Worm (Caenorhabditis elegans) whole organism, late embryonic: ENCODE data around the gene C48B4.11.

Experiments
- C08G9.2 ChIP-seq: sonication (generic microtip); optimal IDR thresholded peaks from 2 replicates; lab custom pipeline; 2016; ENCODE audit warnings: mild to moderate bottlenecking, missing genetic modification characterization, moderate library complexity, missing compliant biosample characterization
- K09A11.1 ChIP-seq: sonication (generic microtip); optimal IDR thresholded peaks from 2 replicates; lab custom pipeline; 2017; ENCODE audit warnings: antibody characterized with exemption, mild to moderate bottlenecking, missing genetic modification characterization, missing compliant biosample characterization; ENCODE audit not compliant: insufficient read depth
- T23F11.4 ChIP-seq: fragments of 200-800 bp; sonication (Bioruptor generic); optimal IDR thresholded peaks from 2 replicates; lab custom pipeline; 2018; ENCODE audit warnings: mild to moderate bottlenecking, missing genetic modification characterization, missing compliant biosample characterization
- ahr-1 ChIP-seq: sonication (generic microtip); optimal IDR thresholded peaks from 2 replicates; lab custom pipeline; 2016; ENCODE audit warnings: missing genetic modification characterization, missing compliant biosample characterization
- ceh-18 ChIP-seq: sonication (generic microtip); optimal IDR thresholded peaks from 2 replicates; lab custom pipeline; 2016; ENCODE audit warnings: missing genetic modification characterization, missing compliant biosample characterization
- ceh-2 ChIP-seq: sonication (generic microtip); optimal IDR thresholded peaks from 2 replicates; lab custom pipeline; 2016; ENCODE audit warnings: missing genotype, missing genetic modification characterization, missing compliant biosample characterization
- ceh-30 ChIP-seq: fragments of 150-350 bp; optimal IDR thresholded peaks from 2 replicates; lab custom pipeline; 2014; ENCODE audit warnings: missing biosample characterization, missing genetic modification characterization
- ceh-31 ChIP-seq: sonication (generic microtip); optimal IDR thresholded peaks from 2 replicates; lab custom pipeline; 2016; ENCODE audit warnings: missing genetic modification characterization, missing compliant biosample characterization
- ceh-45 ChIP-seq: fragments of 200-800 bp; sonication (Bioruptor generic); IDR thresholded peaks from 2 replicates; pipeline ENCODE4 v1.3.6; 2022; ENCODE audit warnings: missing genetic modification reagents, missing genetic modification characterization, missing compliant biosample characterization
- ceh-48 ChIP-seq: sonication (generic microtip); optimal IDR thresholded peaks from 2 replicates; lab custom pipeline; 2016; ENCODE audit warnings: missing genetic modification characterization, inconsistent platforms, missing compliant biosample characterization
- ceh-6 ChIP-seq: fragments of 200-800 bp; sonication (Bioruptor generic); optimal IDR thresholded peaks from 2 replicates; lab custom pipeline; 2018; ENCODE audit warnings: mild to moderate bottlenecking, missing genetic modification characterization, missing compliant biosample characterization
- che-1 ChIP-seq: sonication (generic microtip); optimal IDR thresholded peaks from 2 replicates; lab custom pipeline; 2016; ENCODE audit warnings: mild to moderate bottlenecking, missing genetic modification characterization, missing compliant biosample characterization
- dmd-4 ChIP-seq: sonication (generic microtip); optimal IDR thresholded peaks from 2 replicates; lab custom pipeline; 2016; ENCODE audit warnings: borderline replicate concordance, missing genetic modification characterization, missing compliant biosample characterization
- elt-2 ChIP-seq: sonication (generic microtip); optimal IDR thresholded peaks from 2 replicates; lab custom pipeline; 2016; ENCODE audit warnings: missing genetic modification reagents, missing genetic modification characterization, missing compliant biosample characterization
- eyg-1 ChIP-seq: sonication (generic microtip); optimal IDR thresholded peaks from 2 replicates; lab custom pipeline; 2016; ENCODE audit warnings: missing genotype, missing genetic modification characterization, missing compliant biosample characterization
- fkh-10 ChIP-seq: fragments of 150-350 bp; optimal IDR thresholded peaks from 2 replicates; lab custom pipeline; 2014; ENCODE audit warnings: missing biosample characterization, missing genetic modification reagents, missing genetic modification characterization
- madf-2 ChIP-seq: sonication (generic microtip); optimal IDR thresholded peaks from 2 replicates; lab custom pipeline; 2017; ENCODE audit warnings: missing genetic modification characterization, missing compliant biosample characterization
- mec-3 ChIP-seq: sonication (generic microtip); optimal IDR thresholded peaks from 2 replicates; lab custom pipeline; 2016; ENCODE audit warnings: borderline replicate concordance, missing genetic modification characterization, missing compliant biosample characterization
- nhr-11 ChIP-seq: fragments of 150-350 bp; optimal IDR thresholded peaks from 2 replicates; lab custom pipeline; 2014; ENCODE audit warnings: missing biosample characterization, missing genetic modification characterization
- nhr-232 ChIP-seq: sonication (generic microtip); optimal IDR thresholded peaks from 2 replicates; lab custom pipeline; 2016; ENCODE audit warnings: missing genetic modification characterization, missing compliant biosample characterization
- npax-4 ChIP-seq: sonication (generic microtip); optimal IDR thresholded peaks from 2 replicates; lab custom pipeline; 2016; ENCODE audit warnings: missing genetic modification characterization, missing compliant biosample characterization
- odd-2 ChIP-seq: sonication (generic microtip); optimal IDR thresholded peaks from 2 replicates; lab custom pipeline; 2017; ENCODE audit warnings: antibody characterized with exemption, mild to moderate bottlenecking, missing genetic modification characterization, missing compliant biosample characterization
- pag-3 ChIP-seq: sonication (generic microtip); optimal IDR thresholded peaks from 2 replicates; lab custom pipeline; 2016; ENCODE audit warnings: missing compliant biosample characterization, missing genetic modification characterization, borderline replicate concordance
- pat-9 ChIP-seq: fragments of 200-800 bp; sonication (Bioruptor generic); optimal IDR thresholded peaks from 2 replicates; lab custom pipeline; 2018; ENCODE audit warnings: mild to moderate bottlenecking, missing genetic modification characterization, moderate library complexity, missing compliant biosample characterization
- pros-1 ChIP-seq: fragments of 150-350 bp; optimal IDR thresholded peaks from 2 replicates; lab custom pipeline; 2014; ENCODE audit warnings: missing biosample characterization, missing genetic modification reagents, missing genetic modification characterization
- ttx-3 ChIP-seq: sonication (generic microtip); optimal IDR thresholded peaks from 2 replicates; lab custom pipeline; 2016; ENCODE audit warnings: missing genetic modification reagents, missing genetic modification characterization, missing compliant biosample characterization
- unc-42 ChIP-seq: sonication (generic microtip); optimal IDR thresholded peaks from 2 replicates; lab custom pipeline; 2016; ENCODE audit warnings: missing genotype, missing genetic modification characterization, missing compliant biosample characterization
- unc-55 ChIP-seq: sonication (generic microtip); optimal IDR thresholded peaks from 2 replicates; lab custom pipeline; 2017; ENCODE audit warnings: missing biosample characterization, missing genetic modification reagents, missing genetic modification characterization
- zip-5 ChIP-seq: sonication (generic microtip); optimal IDR thresholded peaks from 2 replicates; lab custom pipeline; 2016; ENCODE audit warnings: missing genetic modification characterization, missing compliant biosample characterization

C48B4.11 gene

ce11 chrIII:9542816-9543215 is 23.1 kb downstream of the C48B4.11 start, which contains the start of gene eif-2Balpha:
eif-2Balpha (plus strand) TSS chrIII:9543119.
- no peak for TF ChIP-seq pag-3 (tag; lab: Kevin White, UChicago)
- peak; percentile 25 for TF ChIP-seq unc-42 (tag; lab: Kevin White, UChicago)

ce11 chrIII:9542280-9542679 is 23.6 kb downstream of the C48B4.11 start, which contains the start of gene mut-7:
mut-7 (minus strand) TSS chrIII:9542380.
- TF ChIP-seq K09A11.1 (tag; lab: Kevin White, UChicago) (no peak), pag-3 (tag; lab: Kevin White, UChicago) (no peak), dmd-4 (tag; lab: Kevin White, UChicago) (no peak), pros-1 (tag; lab: Kevin White, UChicago) (no peak), mec-3 (tag; lab: Kevin White, UChicago) (no peak), odd-2 (tag; lab: Kevin White, UChicago) (no peak), eyg-1 (tag; lab: Kevin White, UChicago) (no peak), ceh-2 (tag; lab: Kevin White, UChicago) (no peak), che-1 (tag; lab: Kevin White, UChicago) (no peak), zip-5 (tag; lab: Kevin White, UChicago) (no peak), nhr-232 (no peak), ahr-1 (tag; lab: Kevin White, UChicago) (no peak), unc-42 (tag; lab: Kevin White, UChicago) (no peak), elt-2 (tag; lab: Kevin White, UChicago) (no peak), ceh-45 (no peak), ttx-3 (tag; lab: Kevin White, UChicago) (no peak)
- TF ChIP-seq, all 69 proteins: peak for 0

ce11 chrIII:9538655-9539155 is 27.2 kb downstream of the C48B4.11 start, which contains the start of gene ZK1098.3:
ZK1098.3 (minus strand) TSS chrIII:9538705.
- peak; percentile 84 for TF ChIP-seq ceh-48
- no peak for TF ChIP-seq ceh-30 (tag; lab: Kevin White, UChicago)
- TF ChIP-seq unc-55 (GFP tag; lab: Kevin White, UChicago) = peak; percentile 2
- TF ChIP-seq ceh-31 (tag; lab: Kevin White, UChicago) = no peak
- no peak for TF ChIP-seq madf-2 (tag; lab: Kevin White, UChicago)

- TF ChIP-seq C08G9.2 (tag; lab: Kevin White, UChicago) (no peak), ceh-48 (peak; percentile 76)
These were observed 37.1 kb downstream of the C48B4.11 start, which contains the start of gene ZK1098.2 for ce11 chrIII:9528824-9529223. ZK1098.2 (plus strand) TSS chrIII:9529159.

- no peak for TF ChIP-seq pat-9 (tag; lab: Kevin White, UChicago)
- no peak for TF ChIP-seq npax-4 (tag; lab: Kevin White, UChicago)
- no peak for TF ChIP-seq ceh-6
- TF ChIP-seq fkh-10 (GFP tag; lab: Kevin White, UChicago) = no peak
- TF ChIP-seq, all 69 proteins: peak for 0
These were observed 39.1 kb downstream of the C48B4.11 start, which contains the start of gene ZK1098.6 for ce11 chrIII:9526851-9527250. ZK1098.6 (plus strand) TSS chrIII:9527151.

- TF ChIP-seq ceh-18 = no peak
- no peak for TF ChIP-seq T23F11.4 (GFP tag; lab: Kevin White, UChicago)
- TF ChIP-seq ceh-48 = no peak
- no peak for TF ChIP-seq nhr-11 (tag; lab: Kevin White, UChicago)
These were observed 40.7 kb downstream of the C48B4.11 start, which contains the start of gene trpp-3 for ce11 chrIII:9525252-9525651. trpp-3 (plus strand) TSS chrIII:9525552.
